Worm (Caenorhabditis elegans): ENCODE measurements around the gene srj-26.

DNA sequence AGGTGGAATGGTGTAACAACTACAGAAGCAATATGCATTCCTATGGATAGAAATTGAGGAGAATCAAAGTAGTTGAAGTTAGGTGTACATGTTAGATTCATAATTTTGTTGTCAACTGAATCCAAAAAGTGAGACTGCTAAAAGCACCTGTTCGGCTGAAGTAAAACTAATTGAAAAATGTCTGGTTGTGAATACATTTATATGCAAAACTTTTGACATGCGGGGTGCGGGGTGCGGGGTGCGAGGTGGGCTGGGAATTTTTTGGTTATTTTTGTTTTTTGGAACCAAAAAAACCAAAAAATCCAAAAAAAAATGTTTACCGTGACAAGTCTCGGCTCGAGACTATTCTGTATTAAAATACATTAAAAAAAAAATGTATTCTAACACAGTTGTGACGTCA, 10.8 kb upstream of the srj-26 start, which contains the start of gene srh-207:
- TF ChIP-seq him-1 (tag; optimal IDR thresholded peaks at IDR 0.05) (no peak), W03F9.2 (tag; optimal IDR thresholded peaks at IDR 0.05) (no peak)

All from whole organism, L4/young adult.